Worm (Caenorhabditis elegans) whole organism, midembryonic: Measurements from ENCODE around the gene C50D2.10.

Experiments
- T22C8.4 ChIP-seq: fragments of 200-800 bp; sonication (Bioruptor generic); IDR thresholded peaks from 2 replicates; pipeline ENCODE4 v1.3.6; 2022; ENCODE audit warnings: missing genetic modification characterization, missing compliant biosample characterization
- cog-1 ChIP-seq: sonication (generic microtip); optimal IDR thresholded peaks from 2 replicates; lab custom pipeline; 2016; ENCODE audit warnings: missing genetic modification characterization, missing compliant biosample characterization
- flt-1 ChIP-seq: fragments of 200-800 bp; sonication (Bioruptor generic); IDR thresholded peaks from 2 replicates; pipeline ENCODE4 v1.3.6; 2022; ENCODE audit warnings: missing genetic modification characterization, missing compliant biosample characterization
- klf-2 ChIP-seq: fragments of 200-800 bp; sonication (Bioruptor generic); conservative IDR thresholded peaks from 2 replicates; pipeline ENCODE4 v1.3.6; 2022; ENCODE audit warnings: missing genetic modification reagents, missing genetic modification characterization, missing compliant biosample characterization
- med-1 ChIP-seq: sonication (generic microtip); optimal IDR thresholded peaks from 2 replicates; lab custom pipeline; 2017; ENCODE audit warnings: missing genetic modification characterization, mild to moderate bottlenecking, missing compliant biosample characterization, antibody characterized with exemption, missing genetic modification reagents; ENCODE audit not compliant: insufficient read depth
- ref-1 ChIP-seq: fragments of 200-800 bp; sonication (Bioruptor generic); conservative IDR thresholded peaks from 2 replicates; pipeline ENCODE4 v1.3.6; 2022; ENCODE audit warnings: missing genetic modification reagents, missing genetic modification characterization, missing compliant biosample characterization
- tab-1 ChIP-seq: fragments of 200-800 bp; sonication (Bioruptor generic); IDR thresholded peaks from 2 replicates; pipeline ENCODE4 v1.3.6; 2022; ENCODE audit warnings: missing genetic modification characterization, missing compliant biosample characterization
- ztf-23 ChIP-seq: fragments of 200-800 bp; sonication (Bioruptor generic); IDR thresholded peaks from 2 replicates; pipeline ENCODE4 v1.3.6; 2022; ENCODE audit warnings: missing genetic modification reagents, missing genetic modification characterization, missing compliant biosample characterization
- ztf-29 ChIP-seq: fragments of 200-800 bp; sonication (Bioruptor generic); IDR thresholded peaks from 2 replicates; pipeline ENCODE4 v1.3.6; 2022; ENCODE audit warnings: missing genetic modification reagents, missing genetic modification characterization, missing compliant biosample characterization

The C50D2.10 gene

DNA sequence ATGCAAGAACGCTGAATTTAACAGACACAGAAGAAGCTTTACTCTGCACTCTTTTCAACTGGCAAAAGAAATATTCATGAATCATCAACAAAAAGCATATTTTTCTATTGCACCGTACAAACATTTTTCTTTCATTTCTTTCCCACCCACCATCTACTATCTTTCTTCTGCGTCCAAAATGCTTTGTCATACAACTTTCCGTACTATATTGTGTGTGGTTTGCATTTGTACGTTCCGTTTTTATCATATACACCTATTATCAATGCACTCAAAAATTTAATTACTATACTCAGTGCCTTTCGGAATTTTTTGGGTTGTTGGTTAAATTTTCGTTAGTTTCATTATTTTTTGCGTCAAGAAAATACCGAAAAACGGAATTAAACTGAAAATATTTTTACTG, 31.3 kb upstream of the C50D2.10 start:
- no peak for TF ChIP-seq tab-1 (GFP tag; lab: Robert Waterston, UW)
- TF ChIP-seq ztf-29 (GFP tag; lab: Robert Waterston, UW), result no peak
- no peak for TF ChIP-seq flt-1 (GFP tag; lab: Robert Waterston, UW)
- no peak for TF ChIP-seq klf-2 (GFP tag; lab: Robert Waterston, UW)
- TF ChIP-seq cog-1 (tag; lab: Kevin White, UChicago), result no peak
- TF ChIP-seq ztf-23 (GFP tag; lab: Robert Waterston, UW), result no peak
- no peak for TF ChIP-seq T22C8.4 (GFP tag; lab: Robert Waterston, UW)
- TF ChIP-seq med-1 (GFP tag; lab: Kevin White, UChicago), result no peak
- TF ChIP-seq ref-1 (GFP tag; lab: Robert Waterston, UW), result no peak

- TF ChIP-seq ztf-29 (GFP tag; lab: Robert Waterston, UW) (no peak), cog-1 (tag; lab: Kevin White, UChicago) (no peak), med-1 (GFP tag; lab: Kevin White, UChicago) (no peak), ztf-23 (GFP tag; lab: Robert Waterston, UW) (no peak), klf-2 (GFP tag; lab: Robert Waterston, UW) (no peak), ref-1 (GFP tag; lab: Robert Waterston, UW) (no peak), T22C8.4 (GFP tag; lab: Robert Waterston, UW) (no peak), tab-1 (GFP tag; lab: Robert Waterston, UW) (no peak), flt-1 (GFP tag; lab: Robert Waterston, UW) (no peak)
Measured at ce11 chrII:68757-69156, 30.2 kb upstream of the C50D2.10 start.

- TF ChIP-seq tab-1 (GFP tag; lab: Robert Waterston, UW) (no peak), ztf-29 (GFP tag; lab: Robert Waterston, UW) (no peak), T22C8.4 (GFP tag; lab: Robert Waterston, UW) (no peak), klf-2 (GFP tag; lab: Robert Waterston, UW) (no peak), ztf-23 (GFP tag; lab: Robert Waterston, UW) (no peak), cog-1 (tag; lab: Kevin White, UChicago) (no peak)
Measured at ce11 chrII:69354-69753, 29.6 kb upstream of the C50D2.10 start, which contains the start of gene egl-26. Gene egl-26, plus strand, starts transcription at chrII:69654.

ce11 chrII:73329-73728, 25.6 kb upstream of the C50D2.10 start:
- TF ChIP-seq ref-1 (GFP tag; lab: Robert Waterston, UW), result no peak
- no peak for TF ChIP-seq klf-2 (GFP tag; lab: Robert Waterston, UW)
- no peak for TF ChIP-seq ztf-23 (GFP tag; lab: Robert Waterston, UW)
- no peak for TF ChIP-seq T22C8.4 (GFP tag; lab: Robert Waterston, UW)
- TF ChIP-seq flt-1 (GFP tag; lab: Robert Waterston, UW), result no peak
- no peak for TF ChIP-seq cog-1 (tag; lab: Kevin White, UChicago)
- no peak for TF ChIP-seq med-1 (GFP tag; lab: Kevin White, UChicago)
- no peak for TF ChIP-seq ztf-29 (GFP tag; lab: Robert Waterston, UW)
- TF ChIP-seq tab-1 (GFP tag; lab: Robert Waterston, UW), result no peak

- TF ChIP-seq cog-1 (tag; lab: Kevin White, UChicago) (no peak), ztf-23 (GFP tag; lab: Robert Waterston, UW) (no peak), T22C8.4 (GFP tag; lab: Robert Waterston, UW) (no peak), med-1 (GFP tag; lab: Kevin White, UChicago) (no peak), ref-1 (GFP tag; lab: Robert Waterston, UW) (no peak), klf-2 (GFP tag; lab: Robert Waterston, UW) (no peak), flt-1 (GFP tag; lab: Robert Waterston, UW) (no peak), ztf-29 (GFP tag; lab: Robert Waterston, UW) (no peak), tab-1 (GFP tag; lab: Robert Waterston, UW) (no peak)
Measured at ce11 chrII:73892-74291, 25.0 kb upstream of the C50D2.10 start.

DNA sequence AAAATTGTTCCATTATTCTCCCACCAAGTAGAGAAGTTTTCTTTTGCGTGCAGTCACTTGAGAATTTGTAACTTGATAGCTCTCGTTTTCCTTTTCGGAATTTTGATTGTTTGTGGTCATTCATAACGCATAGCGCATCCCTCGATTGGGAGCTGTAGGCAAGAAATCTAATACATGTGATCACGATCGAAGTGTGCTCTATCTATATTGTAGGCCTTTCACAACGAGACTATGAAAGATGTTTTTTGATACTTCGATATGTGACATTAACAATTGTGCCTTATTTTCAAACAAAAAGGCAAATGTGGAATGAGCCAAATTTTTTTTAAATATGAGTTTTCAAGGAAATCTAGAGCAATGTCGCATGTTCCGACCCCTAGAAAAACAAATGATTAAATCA, 23.1 kb upstream of the C50D2.10 start:
- TF ChIP-seq cog-1 (tag; lab: Kevin White, UChicago) (no peak), tab-1 (GFP tag; lab: Robert Waterston, UW) (no peak), med-1 (GFP tag; lab: Kevin White, UChicago) (no peak), ref-1 (GFP tag; lab: Robert Waterston, UW) (no peak), ztf-23 (GFP tag; lab: Robert Waterston, UW) (no peak), klf-2 (GFP tag; lab: Robert Waterston, UW) (no peak), T22C8.4 (GFP tag; lab: Robert Waterston, UW) (no peak), ztf-29 (GFP tag; lab: Robert Waterston, UW) (no peak), flt-1 (GFP tag; lab: Robert Waterston, UW) (no peak)

DNA sequence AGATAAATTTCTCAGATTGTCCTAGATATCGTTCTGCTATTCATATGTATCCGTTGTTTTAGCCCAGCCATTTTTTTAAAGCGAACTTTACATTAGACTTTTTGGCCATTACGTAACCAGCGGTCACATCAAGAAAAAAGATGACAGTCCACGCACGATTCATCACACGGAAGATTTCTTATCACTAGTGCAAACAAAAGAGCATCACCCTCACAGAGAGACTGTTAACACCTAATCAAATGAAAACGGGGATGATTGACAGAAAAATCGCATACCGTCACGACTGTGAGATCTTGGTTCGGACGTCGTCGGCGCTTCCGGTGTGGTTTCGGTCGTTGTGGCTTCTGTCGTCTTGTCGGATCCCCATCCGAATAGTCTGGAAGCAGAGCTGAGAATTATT, 22.3 kb upstream of the C50D2.10 start:
- TF ChIP-seq med-1 (GFP tag; lab: Kevin White, UChicago) (no peak), ztf-23 (GFP tag; lab: Robert Waterston, UW) (no peak), flt-1 (GFP tag; lab: Robert Waterston, UW) (no peak), tab-1 (GFP tag; lab: Robert Waterston, UW) (no peak), T22C8.4 (GFP tag; lab: Robert Waterston, UW) (no peak), cog-1 (tag; lab: Kevin White, UChicago) (no peak)

DNA sequence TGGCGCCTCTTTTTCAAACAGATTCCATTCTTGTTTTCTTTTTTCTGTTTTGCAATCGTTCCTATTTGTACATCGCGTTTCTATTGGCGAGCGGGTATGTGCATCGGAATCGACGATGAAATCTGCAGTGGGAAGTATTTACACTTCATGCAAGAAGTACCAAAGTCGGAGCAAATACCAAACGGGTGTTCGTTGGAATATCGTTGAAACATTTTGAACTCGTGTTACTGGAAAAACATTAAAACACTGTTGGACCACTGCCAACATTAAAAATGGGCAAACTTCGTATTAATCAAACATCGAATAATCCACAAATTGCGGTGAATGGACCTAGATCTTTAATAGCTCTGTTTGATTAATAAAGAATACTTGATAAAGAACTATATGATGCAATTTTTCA, 19.8 kb upstream of the C50D2.10 start, which contains the start of gene C23H3.9:
Gene C23H3.9 (minus strand): TSS at position 101 of the 400 bp plus-strand sequence.
- TF ChIP-seq ref-1 (GFP tag; lab: Robert Waterston, UW), result no peak
- no peak for TF ChIP-seq ztf-23 (GFP tag; lab: Robert Waterston, UW)
- no peak for TF ChIP-seq flt-1 (GFP tag; lab: Robert Waterston, UW)
- no peak for TF ChIP-seq cog-1 (tag; lab: Kevin White, UChicago)
- no peak for TF ChIP-seq ztf-29 (GFP tag; lab: Robert Waterston, UW)
- no peak for TF ChIP-seq T22C8.4 (GFP tag; lab: Robert Waterston, UW)
- TF ChIP-seq tab-1 (GFP tag; lab: Robert Waterston, UW), result no peak
- no peak for TF ChIP-seq klf-2 (GFP tag; lab: Robert Waterston, UW)

- TF ChIP-seq tab-1 (GFP tag; lab: Robert Waterston, UW) (no peak), flt-1 (GFP tag; lab: Robert Waterston, UW) (no peak), klf-2 (GFP tag; lab: Robert Waterston, UW) (no peak), cog-1 (tag; lab: Kevin White, UChicago) (no peak), ref-1 (GFP tag; lab: Robert Waterston, UW) (no peak), med-1 (GFP tag; lab: Kevin White, UChicago) (no peak), T22C8.4 (GFP tag; lab: Robert Waterston, UW) (no peak), ztf-29 (GFP tag; lab: Robert Waterston, UW) (no peak)
Measured at ce11 chrII:84134-84533, 14.8 kb upstream of the C50D2.10 start, which contains the start of gene C50D2.6. Gene C50D2.6, plus strand, starts transcription at chrII:84434.
